Fruit fly (Drosophila melanogaster) whole organism, adult: ENCODE data around the gene Rab30.
A peak's percentile ranks its signal among the peaks of the same experiment; 100 is the strongest.

Source experiments
- CG11617 ChIP-seq: fragments of 200-800 bp; sonication (Bioruptor generic); optimal IDR thresholded peaks from 2 replicates; lab custom pipeline; 2017; ENCODE audit warnings: mild to moderate bottlenecking, missing biosample characterization, missing genetic modification reagents, missing genetic modification characterization
- CG12768 ChIP-seq: fragments of 200-800 bp; sonication (Bioruptor generic); optimal IDR thresholded peaks from 2 replicates; lab custom pipeline; 2017; ENCODE audit warnings: missing biosample characterization, missing genetic modification characterization, mild to moderate bottlenecking, moderate library complexity, missing genetic modification reagents
- CG14711 ChIP-seq: fragments of 200-800 bp; sonication (Bioruptor generic); optimal IDR thresholded peaks from 2 replicates; lab custom pipeline; 2018; ENCODE audit warnings: missing biosample characterization, mild to moderate bottlenecking, missing genetic modification characterization, moderate library complexity
- CG1620 ChIP-seq: fragments of 200-800 bp; sonication (Bioruptor generic); optimal IDR thresholded peaks from 2 replicates; lab custom pipeline; 2016; ENCODE audit warnings: missing biosample characterization, missing genetic modification characterization
- CG33017 ChIP-seq: fragments of 200-800 bp; sonication (Bioruptor generic); optimal IDR thresholded peaks from 2 replicates; lab custom pipeline; 2018; ENCODE audit warnings: missing biosample characterization, mild to moderate bottlenecking, missing genetic modification characterization, moderate library complexity
- CG5204 ChIP-seq: fragments of 200-800 bp; sonication (Bioruptor generic); optimal IDR thresholded peaks from 2 replicates; lab custom pipeline; 2016; ENCODE audit warnings: missing biosample characterization, missing genetic modification characterization
- CG7045 ChIP-seq: fragments of 200-800 bp; sonication (Bioruptor generic); optimal IDR thresholded peaks from 2 replicates; lab custom pipeline; 2017; ENCODE audit warnings: missing biosample characterization, mild to moderate bottlenecking, missing genetic modification characterization
- CG7101 ChIP-seq: fragments of 200-800 bp; sonication (Bioruptor generic); optimal IDR thresholded peaks from 2 replicates; lab custom pipeline; 2018; ENCODE audit warnings: missing biosample characterization, mild to moderate bottlenecking, missing genetic modification characterization, moderate library complexity
- Clk ChIP-seq: fragments of 200-800 bp; sonication (Bioruptor generic); optimal IDR thresholded peaks from 2 replicates; lab custom pipeline; 2017; ENCODE audit warnings: missing biosample characterization, missing genetic modification characterization
- Crg-1 ChIP-seq: fragments of 200-800 bp; sonication (Bioruptor generic); optimal IDR thresholded peaks from 2 replicates; lab custom pipeline; 2016; ENCODE audit warnings: missing biosample characterization, missing genetic modification characterization
- Hr96 ChIP-seq: fragments of 200-800 bp; sonication (Bioruptor generic); optimal IDR thresholded peaks from 2 replicates; lab custom pipeline; 2016; ENCODE audit warnings: missing biosample characterization, missing genetic modification characterization
- Mnt ChIP-seq: fragments of 200-800 bp; sonication (Bioruptor generic); optimal IDR thresholded peaks from 2 replicates; lab custom pipeline; 2016; ENCODE audit warnings: missing biosample characterization, mild to moderate bottlenecking, missing genetic modification characterization
- bab1 ChIP-seq: fragments of 200-800 bp; sonication (Bioruptor generic); optimal IDR thresholded peaks from 3 replicates; lab custom pipeline; 2019; ENCODE audit warnings: missing biosample characterization, mild to moderate bottlenecking, missing genetic modification characterization, moderate library complexity
- cic ChIP-seq: fragments of 200-800 bp; sonication (Bioruptor generic); optimal IDR thresholded peaks from 2 replicates; lab custom pipeline; 2017; ENCODE audit warnings: missing biosample characterization, mild to moderate bottlenecking, missing genetic modification characterization, moderate library complexity
- cnc ChIP-seq, 2 experiments: fragments of >200 bp; optimal IDR thresholded peaks; 2 replicates each; lab custom pipeline; 2017
- kay ChIP-seq: fragments of 200-800 bp; sonication (Bioruptor generic); peaks from one replicate; lab custom pipeline; 2016; ENCODE audit warnings: missing biosample characterization, missing genetic modification characterization, borderline replicate concordance
- ovo ChIP-seq: fragments of 200-800 bp; sonication (Bioruptor generic); optimal IDR thresholded peaks from 2 replicates; lab custom pipeline; 2016; ENCODE audit warnings: missing biosample characterization, missing genetic modification characterization
- pad ChIP-seq: fragments of 200-800 bp; sonication (Bioruptor generic); optimal IDR thresholded peaks from 3 replicates; lab custom pipeline; 2017; ENCODE audit warnings: missing biosample characterization, missing genetic modification characterization, mild to moderate bottlenecking, moderate library complexity, missing genetic modification reagents
- tj ChIP-seq: fragments of 200-800 bp; sonication (Bioruptor generic); optimal IDR thresholded peaks from 3 replicates; lab custom pipeline; 2017; ENCODE audit warnings: missing biosample characterization, mild to moderate bottlenecking, missing genetic modification characterization, moderate library complexity
- toe ChIP-seq: fragments of 200-800 bp; sonication (Bioruptor generic); optimal IDR thresholded peaks from 2 replicates; lab custom pipeline; 2016; ENCODE audit warnings: missing biosample characterization, missing genetic modification characterization

Gene Rab30

dm6 chr2L:7026308-7026707 lies 6.1 kb downstream of the Rab30 start:
- no peak for TF ChIP-seq tj (GFP tag; lab: Kevin White, UChicago)
- no peak for TF ChIP-seq CG11617 (GFP tag; lab: Kevin White, UChicago)
- TF ChIP-seq CG7101 (tag; lab: Kevin White, UChicago) = no peak
- no peak for TF ChIP-seq cic (GFP tag; lab: Kevin White, UChicago)
- TF ChIP-seq CG1620 (GFP tag; lab: Kevin White, UChicago) = no peak
- no peak for TF ChIP-seq CG12768
- TF ChIP-seq CG33017 (tag; lab: Kevin White, UChicago) = no peak
- TF ChIP-seq toe (GFP tag; lab: Kevin White, UChicago) = no peak
- TF ChIP-seq CG7045 (GFP tag; lab: Kevin White, UChicago) = no peak
- TF ChIP-seq Hr96 (GFP tag; lab: Kevin White, UChicago) = no peak
- TF ChIP-seq Crg-1 = no peak
- TF ChIP-seq kay (GFP tag; lab: Kevin White, UChicago) = no peak
- no peak for TF ChIP-seq pad (GFP tag; lab: Kevin White, UChicago)
- TF ChIP-seq Mnt (GFP tag; lab: Kevin White, UChicago) = no peak
- no peak for TF ChIP-seq cnc (optimal IDR thresholded peaks at IDR 0.05; lab: Kevin White, UChicago)
- no peak for TF ChIP-seq CG5204

dm6 chr2L:7025247-7025646 lies 7.2 kb downstream of the Rab30 start:
- TF ChIP-seq tj (GFP tag; lab: Kevin White, UChicago) = no peak
- no peak for TF ChIP-seq CG7101 (tag; lab: Kevin White, UChicago)
- no peak for TF ChIP-seq cnc (optimal IDR thresholded peaks at IDR 0.05; lab: Kevin White, UChicago)
- TF ChIP-seq CG14711 (tag; lab: Kevin White, UChicago) = no peak
- no peak for TF ChIP-seq CG1620 (GFP tag; lab: Kevin White, UChicago)
- TF ChIP-seq Crg-1 = no peak
- no peak for TF ChIP-seq pad (GFP tag; lab: Kevin White, UChicago)
- TF ChIP-seq CG7045 (GFP tag; lab: Kevin White, UChicago) = no peak
- TF ChIP-seq ovo (GFP tag; lab: Kevin White, UChicago) = no peak
- TF ChIP-seq Clk (GFP tag; lab: Kevin White, UChicago) = no peak
- no peak for TF ChIP-seq CG12768

dm6 chr2L:7023614-7024259 lies 8.7 kb downstream of the Rab30 start, which contains the start of gene Gart:
TSS of gene Gart (minus strand) at chr2L:7023898.
- TF ChIP-seq CG33017 (tag; lab: Kevin White, UChicago) (peak; percentile 68), tj (GFP tag; lab: Kevin White, UChicago) (peak; percentile 41), cnc (optimal IDR thresholded peaks at IDR 0.05; lab: Kevin White, UChicago) (no peak), Mnt (GFP tag; lab: Kevin White, UChicago) (peak; percentile 87), ovo (GFP tag; lab: Kevin White, UChicago) (peak; percentile 5), Crg-1 (peak; percentile 58), pad (GFP tag; lab: Kevin White, UChicago) (no peak), bab1 (GFP tag; lab: Kevin White, UChicago) (peak; percentile 38), CG12768 (no peak), CG14711 (tag; lab: Kevin White, UChicago) (peak; percentile 46), CG11617 (GFP tag; lab: Kevin White, UChicago) (peak; percentile 45), CG1620 (GFP tag; lab: Kevin White, UChicago) (no peak), cic (GFP tag; lab: Kevin White, UChicago) (peak; percentile 72), Hr96 (GFP tag; lab: Kevin White, UChicago) (peak; percentile 50), CG5204 (no peak), kay (GFP tag; lab: Kevin White, UChicago) (no peak), toe (GFP tag; lab: Kevin White, UChicago) (no peak), CG7045 (GFP tag; lab: Kevin White, UChicago) (peak; percentile 27), CG7101 (tag; lab: Kevin White, UChicago) (peak; percentile 77)

- TF ChIP-seq CG33017 (tag; lab: Kevin White, UChicago) (no peak), CG12768 (no peak), Mnt (GFP tag; lab: Kevin White, UChicago) (no peak), bab1 (GFP tag; lab: Kevin White, UChicago) (no peak), toe (GFP tag; lab: Kevin White, UChicago) (no peak), CG1620 (GFP tag; lab: Kevin White, UChicago) (no peak), cic (GFP tag; lab: Kevin White, UChicago) (no peak), tj (GFP tag; lab: Kevin White, UChicago) (no peak), cnc (optimal IDR thresholded peaks at IDR 0.05; lab: Kevin White, UChicago) (no peak), CG5204 (no peak), Clk (GFP tag; lab: Kevin White, UChicago) (no peak), CG11617 (GFP tag; lab: Kevin White, UChicago) (no peak), kay (GFP tag; lab: Kevin White, UChicago) (no peak), ovo (GFP tag; lab: Kevin White, UChicago) (no peak), CG7045 (GFP tag; lab: Kevin White, UChicago) (no peak), CG7101 (tag; lab: Kevin White, UChicago) (no peak), CG14711 (tag; lab: Kevin White, UChicago) (no peak), pad (GFP tag; lab: Kevin White, UChicago) (no peak)
Observed at dm6 chr2L:7021382-7021781, 11.0 kb downstream of the Rab30 start, which contains the start of gene Pcp. TSS of gene Pcp (plus strand) at chr2L:7021682.

dm6 chr2L:7013157-7013556 lies 19.2 kb downstream of the Rab30 start, which contains the start of gene CG43322:
TSS of gene CG43322 (plus strand) at chr2L:7013396.
- TF ChIP-seq Crg-1 (no peak), toe (GFP tag; lab: Kevin White, UChicago) (no peak), CG12768 (no peak), CG5204 (no peak), kay (GFP tag; lab: Kevin White, UChicago) (no peak), CG1620 (GFP tag; lab: Kevin White, UChicago) (no peak), tj (GFP tag; lab: Kevin White, UChicago) (no peak), ovo (GFP tag; lab: Kevin White, UChicago) (no peak), Hr96 (GFP tag; lab: Kevin White, UChicago) (no peak), cic (GFP tag; lab: Kevin White, UChicago) (no peak), cnc (optimal IDR thresholded peaks at IDR 0.05; lab: Kevin White, UChicago) (no peak), Clk (GFP tag; lab: Kevin White, UChicago) (no peak), bab1 (GFP tag; lab: Kevin White, UChicago) (no peak), CG7101 (tag; lab: Kevin White, UChicago) (no peak)
